Fruit fly (Drosophila melanogaster): ENCODE data around the gene Ice2.

dm6 chr3R:21133517-21133916 lies 3.5 kb downstream of the Ice2 start, which contains the start of gene Trm7-34:
- TF ChIP-seq CG8478 (optimal IDR thresholded peaks at IDR 0.05) (no peak), CTCF (optimal IDR thresholded peaks at IDR 0.05) (no peak)

All from S2 (cell line).